Fruit fly (Drosophila melanogaster) whole organism, adult: ENCODE measurements around the gene mfrn.

ENCODE experiments used
- CG11617 ChIP-seq: fragments of 200-800 bp; sonication (Bioruptor generic); optimal IDR thresholded peaks from 2 replicates; lab custom pipeline; 2017; ENCODE audit warnings: mild to moderate bottlenecking, missing biosample characterization, missing genetic modification reagents, missing genetic modification characterization
- CG12768 ChIP-seq: fragments of 200-800 bp; sonication (Bioruptor generic); optimal IDR thresholded peaks from 2 replicates; lab custom pipeline; 2017; ENCODE audit warnings: missing biosample characterization, missing genetic modification characterization, mild to moderate bottlenecking, moderate library complexity, missing genetic modification reagents
- CG14711 ChIP-seq: fragments of 200-800 bp; sonication (Bioruptor generic); optimal IDR thresholded peaks from 2 replicates; lab custom pipeline; 2018; ENCODE audit warnings: missing biosample characterization, mild to moderate bottlenecking, missing genetic modification characterization, moderate library complexity
- CG1620 ChIP-seq: fragments of 200-800 bp; sonication (Bioruptor generic); optimal IDR thresholded peaks from 2 replicates; lab custom pipeline; 2016; ENCODE audit warnings: missing biosample characterization, missing genetic modification characterization
- CG33017 ChIP-seq: fragments of 200-800 bp; sonication (Bioruptor generic); optimal IDR thresholded peaks from 2 replicates; lab custom pipeline; 2018; ENCODE audit warnings: missing biosample characterization, mild to moderate bottlenecking, missing genetic modification characterization, moderate library complexity
- CG5204 ChIP-seq: fragments of 200-800 bp; sonication (Bioruptor generic); optimal IDR thresholded peaks from 2 replicates; lab custom pipeline; 2016; ENCODE audit warnings: missing biosample characterization, missing genetic modification characterization
- CG7045 ChIP-seq: fragments of 200-800 bp; sonication (Bioruptor generic); optimal IDR thresholded peaks from 2 replicates; lab custom pipeline; 2017; ENCODE audit warnings: missing biosample characterization, mild to moderate bottlenecking, missing genetic modification characterization
- CG7101 ChIP-seq: fragments of 200-800 bp; sonication (Bioruptor generic); optimal IDR thresholded peaks from 2 replicates; lab custom pipeline; 2018; ENCODE audit warnings: missing biosample characterization, mild to moderate bottlenecking, missing genetic modification characterization, moderate library complexity
- Clk ChIP-seq: fragments of 200-800 bp; sonication (Bioruptor generic); optimal IDR thresholded peaks from 2 replicates; lab custom pipeline; 2017; ENCODE audit warnings: missing biosample characterization, missing genetic modification characterization
- Crg-1 ChIP-seq: fragments of 200-800 bp; sonication (Bioruptor generic); optimal IDR thresholded peaks from 2 replicates; lab custom pipeline; 2016; ENCODE audit warnings: missing biosample characterization, missing genetic modification characterization
- Hr96 ChIP-seq: fragments of 200-800 bp; sonication (Bioruptor generic); optimal IDR thresholded peaks from 2 replicates; lab custom pipeline; 2016; ENCODE audit warnings: missing biosample characterization, missing genetic modification characterization
- Mnt ChIP-seq: fragments of 200-800 bp; sonication (Bioruptor generic); optimal IDR thresholded peaks from 2 replicates; lab custom pipeline; 2016; ENCODE audit warnings: missing biosample characterization, mild to moderate bottlenecking, missing genetic modification characterization
- bab1 ChIP-seq: fragments of 200-800 bp; sonication (Bioruptor generic); optimal IDR thresholded peaks from 3 replicates; lab custom pipeline; 2019; ENCODE audit warnings: missing biosample characterization, mild to moderate bottlenecking, missing genetic modification characterization, moderate library complexity
- cic ChIP-seq: fragments of 200-800 bp; sonication (Bioruptor generic); optimal IDR thresholded peaks from 2 replicates; lab custom pipeline; 2017; ENCODE audit warnings: missing biosample characterization, mild to moderate bottlenecking, missing genetic modification characterization, moderate library complexity
- cnc ChIP-seq, 2 experiments: fragments of >200 bp; optimal IDR thresholded peaks; 2 replicates each; lab custom pipeline; 2017
- kay ChIP-seq: fragments of 200-800 bp; sonication (Bioruptor generic); peaks from one replicate; lab custom pipeline; 2016; ENCODE audit warnings: missing biosample characterization, missing genetic modification characterization, borderline replicate concordance
- ovo ChIP-seq: fragments of 200-800 bp; sonication (Bioruptor generic); optimal IDR thresholded peaks from 2 replicates; lab custom pipeline; 2016; ENCODE audit warnings: missing biosample characterization, missing genetic modification characterization
- pad ChIP-seq: fragments of 200-800 bp; sonication (Bioruptor generic); optimal IDR thresholded peaks from 3 replicates; lab custom pipeline; 2017; ENCODE audit warnings: missing biosample characterization, missing genetic modification characterization, mild to moderate bottlenecking, moderate library complexity, missing genetic modification reagents
- tj ChIP-seq: fragments of 200-800 bp; sonication (Bioruptor generic); optimal IDR thresholded peaks from 3 replicates; lab custom pipeline; 2017; ENCODE audit warnings: missing biosample characterization, mild to moderate bottlenecking, missing genetic modification characterization, moderate library complexity
- toe ChIP-seq: fragments of 200-800 bp; sonication (Bioruptor generic); optimal IDR thresholded peaks from 2 replicates; lab custom pipeline; 2016; ENCODE audit warnings: missing biosample characterization, missing genetic modification characterization

mfrn gene

dm6 chr3R:27920883-27921282, 26.9 kb downstream of the mfrn start, which contains the start of gene CG12259:
Gene CG12259 (minus strand): TSS chr3R:27921089.
- TF ChIP-seq CG14711 (tag; lab: Kevin White, UChicago) (no peak), kay (GFP tag; lab: Kevin White, UChicago) (no peak), Clk (GFP tag; lab: Kevin White, UChicago) (no peak), pad (GFP tag; lab: Kevin White, UChicago) (no peak), CG7045 (GFP tag; lab: Kevin White, UChicago) (no peak), CG7101 (tag; lab: Kevin White, UChicago) (no peak), tj (GFP tag; lab: Kevin White, UChicago) (no peak), cnc (optimal IDR thresholded peaks at IDR 0.05; lab: Kevin White, UChicago) (no peak), toe (GFP tag; lab: Kevin White, UChicago) (no peak), cic (GFP tag; lab: Kevin White, UChicago) (no peak), bab1 (GFP tag; lab: Kevin White, UChicago) (no peak), Crg-1 (no peak), CG11617 (GFP tag; lab: Kevin White, UChicago) (no peak), ovo (GFP tag; lab: Kevin White, UChicago) (no peak), CG1620 (GFP tag; lab: Kevin White, UChicago) (no peak), CG12768 (GFP tag; lab: Kevin White, UChicago) (no peak), CG5204 (GFP tag; lab: Kevin White, UChicago) (no peak), Hr96 (GFP tag; lab: Kevin White, UChicago) (no peak), Mnt (GFP tag; lab: Kevin White, UChicago) (no peak), CG33017 (tag; lab: Kevin White, UChicago) (no peak)

dm6 chr3R:27919385-27919789, 28.4 kb downstream of the mfrn start, which contains the start of gene Boh1:
Gene Boh1 (minus strand): TSS chr3R:27919460.
- TF ChIP-seq cnc (optimal IDR thresholded peaks at IDR 0.05; lab: Kevin White, UChicago), result no peak
- TF ChIP-seq bab1 (GFP tag; lab: Kevin White, UChicago), result peak; percentile 61
- peak; percentile 58 for TF ChIP-seq CG11617 (GFP tag; lab: Kevin White, UChicago)
- no peak for TF ChIP-seq pad (GFP tag; lab: Kevin White, UChicago)
- TF ChIP-seq CG5204 (GFP tag; lab: Kevin White, UChicago), result no peak
- peak; percentile 8 for TF ChIP-seq Mnt (GFP tag; lab: Kevin White, UChicago)
- TF ChIP-seq CG7101 (tag; lab: Kevin White, UChicago), result peak; percentile 36
- no peak for TF ChIP-seq Crg-1
- no peak for TF ChIP-seq Hr96 (GFP tag; lab: Kevin White, UChicago)
- TF ChIP-seq toe (GFP tag; lab: Kevin White, UChicago), result no peak
- no peak for TF ChIP-seq Clk (GFP tag; lab: Kevin White, UChicago)
- no peak for TF ChIP-seq tj (GFP tag; lab: Kevin White, UChicago)
- peak; percentile 13 for TF ChIP-seq CG12768 (GFP tag; lab: Kevin White, UChicago)
- TF ChIP-seq CG14711 (tag; lab: Kevin White, UChicago), result peak; percentile 46
- peak; percentile 28 for TF ChIP-seq CG33017 (tag; lab: Kevin White, UChicago)
- no peak for TF ChIP-seq kay (GFP tag; lab: Kevin White, UChicago)
- no peak for TF ChIP-seq CG7045 (GFP tag; lab: Kevin White, UChicago)
- no peak for TF ChIP-seq cic (GFP tag; lab: Kevin White, UChicago)
- TF ChIP-seq ovo (GFP tag; lab: Kevin White, UChicago), result no peak
- no peak for TF ChIP-seq CG1620 (GFP tag; lab: Kevin White, UChicago)

dm6 chr3R:27916355-27917019, 31.3 kb downstream of the mfrn start, which contains the start of the genes CG5003 and mRpS22:
Gene CG5003 (minus strand): TSS chr3R:27916516.
Gene mRpS22 (plus strand): TSS chr3R:27916908.
- peak; percentile 51 for TF ChIP-seq Clk (GFP tag; lab: Kevin White, UChicago)
- peak; percentile 52 for TF ChIP-seq tj (GFP tag; lab: Kevin White, UChicago)
- no peak for TF ChIP-seq bab1 (GFP tag; lab: Kevin White, UChicago)
- peak; percentile 77 for TF ChIP-seq toe (GFP tag; lab: Kevin White, UChicago)
- TF ChIP-seq CG5204 (GFP tag; lab: Kevin White, UChicago), result no peak
- TF ChIP-seq ovo (GFP tag; lab: Kevin White, UChicago), result peak; percentile 45
- peak; percentile 44 for TF ChIP-seq CG14711 (tag; lab: Kevin White, UChicago)
- TF ChIP-seq CG33017 (tag; lab: Kevin White, UChicago), result peak; percentile 45
- TF ChIP-seq CG12768 (GFP tag; lab: Kevin White, UChicago), result peak; percentile 70
- no peak for TF ChIP-seq cnc (optimal IDR thresholded peaks at IDR 0.05; lab: Kevin White, UChicago)
- TF ChIP-seq CG11617 (GFP tag; lab: Kevin White, UChicago), result peak; percentile 78
- peak; percentile 68 for TF ChIP-seq Crg-1
- TF ChIP-seq kay (GFP tag; lab: Kevin White, UChicago), result no peak
- TF ChIP-seq Hr96 (GFP tag; lab: Kevin White, UChicago), result peak; percentile 28
- peak; percentile 37 for TF ChIP-seq Mnt (GFP tag; lab: Kevin White, UChicago)
- no peak for TF ChIP-seq cic (GFP tag; lab: Kevin White, UChicago)
- peak; percentile 64 for TF ChIP-seq pad (GFP tag; lab: Kevin White, UChicago)
- TF ChIP-seq CG1620 (GFP tag; lab: Kevin White, UChicago), result peak; percentile 76
- TF ChIP-seq CG7101 (tag; lab: Kevin White, UChicago), result peak; percentile 65
- peak; percentile 68 for TF ChIP-seq CG7045 (GFP tag; lab: Kevin White, UChicago)

dm6 chr3R:27912147-27912546, 35.7 kb downstream of the mfrn start, which contains the start of gene mil:
Gene mil (plus strand): TSS chr3R:27912447.
- TF ChIP-seq pad (GFP tag; lab: Kevin White, UChicago) (no peak), tj (GFP tag; lab: Kevin White, UChicago) (no peak), CG7045 (GFP tag; lab: Kevin White, UChicago) (no peak)

dm6 chr3R:27905695-27906094, 42.1 kb downstream of the mfrn start, which contains the start of gene CG34353:
Gene CG34353 (minus strand): TSS chr3R:27905843.
- TF ChIP-seq Mnt (GFP tag; lab: Kevin White, UChicago) (no peak), CG33017 (tag; lab: Kevin White, UChicago) (no peak), CG1620 (GFP tag; lab: Kevin White, UChicago) (no peak), cic (GFP tag; lab: Kevin White, UChicago) (no peak), CG12768 (GFP tag; lab: Kevin White, UChicago) (no peak), Clk (GFP tag; lab: Kevin White, UChicago) (no peak), Hr96 (GFP tag; lab: Kevin White, UChicago) (no peak), kay (GFP tag; lab: Kevin White, UChicago) (no peak), CG11617 (GFP tag; lab: Kevin White, UChicago) (no peak), Crg-1 (no peak), CG14711 (tag; lab: Kevin White, UChicago) (no peak)
